Fruit fly (Drosophila melanogaster) whole organism, prepupa: ENCODE data around the gene tll.

Experiments used
- CG10631 ChIP-seq: fragments of 200-800 bp; sonication (Bioruptor generic); optimal IDR thresholded peaks from 2 replicates; lab custom pipeline; 2016; ENCODE audit warnings: missing biosample characterization, missing genetic modification characterization
- CG10669 ChIP-seq: fragments of 200-800 bp; sonication (Bioruptor generic); optimal IDR thresholded peaks from 3 replicates; lab custom pipeline; 2018; ENCODE audit warnings: missing biosample characterization, mild to moderate bottlenecking, missing genetic modification characterization, moderate library complexity
- CG11294 ChIP-seq: fragments of 200-800 bp; sonication (Bioruptor generic); IDR thresholded peaks from 2 replicates; pipeline ENCODE4 v1.3.6; 2022; ENCODE audit warnings: missing biosample characterization, missing genetic modification characterization
- CG11902 ChIP-seq: fragments of 200-800 bp; sonication (Bioruptor generic); optimal IDR thresholded peaks from 3 replicates; lab custom pipeline; 2016; ENCODE audit warnings: missing biosample characterization, missing genetic modification characterization
- CG1621 ChIP-seq: fragments of 200-800 bp; sonication (Bioruptor generic); optimal IDR thresholded peaks from 3 replicates; lab custom pipeline; 2018; ENCODE audit warnings: missing biosample characterization, mild to moderate bottlenecking, missing genetic modification characterization
- CG16779 ChIP-seq: fragments of 200-800 bp; sonication (Bioruptor generic); optimal IDR thresholded peaks from 3 replicates; lab custom pipeline; 2017; ENCODE audit warnings: missing biosample characterization, mild to moderate bottlenecking, missing genetic modification characterization
- CG3032 ChIP-seq: fragments of 200-800 bp; optimal IDR thresholded peaks from 2 replicates; lab custom pipeline; 2019; ENCODE audit warnings: missing biosample characterization, mild to moderate bottlenecking, missing genetic modification characterization, moderate library complexity
- CG32006 ChIP-seq: fragments of 200-800 bp; sonication (Bioruptor generic); optimal IDR thresholded peaks from 3 replicates; lab custom pipeline; 2017; ENCODE audit warnings: missing biosample characterization, mild to moderate bottlenecking, missing genetic modification characterization
- CG34406 ChIP-seq: fragments of 200-800 bp; sonication (Bioruptor generic); optimal IDR thresholded peaks from 3 replicates; lab custom pipeline; 2016; ENCODE audit warnings: missing biosample characterization, missing genetic modification characterization
- CG6276 ChIP-seq: fragments of 200-800 bp; sonication (Bioruptor generic); optimal IDR thresholded peaks from 2 replicates; lab custom pipeline; 2017; ENCODE audit warnings: missing biosample characterization, mild to moderate bottlenecking, missing genetic modification characterization
- CG6792 ChIP-seq: fragments of 200-800 bp; sonication (Bioruptor generic); optimal IDR thresholded peaks from 3 replicates; lab custom pipeline; 2016; ENCODE audit warnings: missing biosample characterization, missing genetic modification characterization
- CG6808 ChIP-seq: fragments of 200-800 bp; sonication (Bioruptor generic); optimal IDR thresholded peaks from 3 replicates; lab custom pipeline; 2017; ENCODE audit warnings: missing biosample characterization, missing genetic modification characterization, mild to moderate bottlenecking, moderate library complexity, missing genetic modification reagents
- CG6854 ChIP-seq: fragments of 200-800 bp; sonication (Bioruptor generic); optimal IDR thresholded peaks from 2 replicates; lab custom pipeline; 2017; ENCODE audit warnings: missing biosample characterization, mild to moderate bottlenecking, missing genetic modification characterization
- CG7368 ChIP-seq: fragments of 200-800 bp; sonication (Bioruptor generic); optimal IDR thresholded peaks from 3 replicates; lab custom pipeline; 2016; ENCODE audit warnings: missing biosample characterization, missing genetic modification characterization
- CG8119 ChIP-seq: fragments of 200-800 bp; sonication (Bioruptor generic); IDR thresholded peaks from 3 replicates; pipeline ENCODE4 v1.3.6; 2022; ENCODE audit warnings: missing biosample characterization, missing genetic modification characterization
- CG8319 ChIP-seq: fragments of 200-800 bp; sonication (Bioruptor generic); optimal IDR thresholded peaks from 3 replicates; lab custom pipeline; 2016; ENCODE audit warnings: missing biosample characterization, missing genetic modification characterization
- CG8632 ChIP-seq: fragments of 200-800 bp; sonication (Bioruptor generic); optimal IDR thresholded peaks from 3 replicates; lab custom pipeline; 2016; ENCODE audit warnings: missing biosample characterization, missing genetic modification characterization
- Eip75B ChIP-seq: fragments of 200-800 bp; sonication (Bioruptor generic); optimal IDR thresholded peaks from 3 replicates; lab custom pipeline; 2016; ENCODE audit warnings: missing biosample characterization, missing genetic modification characterization
- Ets21C ChIP-seq: fragments of 200-800 bp; sonication (Bioruptor generic); optimal IDR thresholded peaks from 3 replicates; lab custom pipeline; 2016; ENCODE audit warnings: missing biosample characterization, missing genetic modification characterization
- Hr38 ChIP-seq: sonication (Bioruptor generic); optimal IDR thresholded peaks from 2 replicates; lab custom pipeline; 2016; ENCODE audit warnings: missing biosample characterization, missing genetic modification characterization
- Hr39 ChIP-seq: fragments of 200-800 bp; sonication (Bioruptor generic); optimal IDR thresholded peaks from 2 replicates; lab custom pipeline; 2016; ENCODE audit warnings: missing biosample characterization, missing genetic modification characterization
- Lpt ChIP-seq: fragments of 200-800 bp; sonication (Bioruptor generic); optimal IDR thresholded peaks from 3 replicates; lab custom pipeline; 2016; ENCODE audit warnings: missing biosample characterization, missing genetic modification characterization
- Met ChIP-seq: fragments of 200-800 bp; sonication (Bioruptor generic); optimal IDR thresholded peaks from 3 replicates; lab custom pipeline; 2016; ENCODE audit warnings: missing biosample characterization, missing genetic modification characterization
- Smox ChIP-seq: fragments of 200-800 bp; sonication (Bioruptor generic); optimal IDR thresholded peaks from 3 replicates; lab custom pipeline; 2016; ENCODE audit warnings: missing biosample characterization, missing genetic modification characterization
- Sox102F ChIP-seq: fragments of 200-800 bp; sonication (Bioruptor generic); optimal IDR thresholded peaks from 2 replicates; lab custom pipeline; 2016; ENCODE audit warnings: missing biosample characterization, mild to moderate bottlenecking, missing genetic modification characterization
- Sox14 ChIP-seq: fragments of 200-800 bp; sonication (Bioruptor generic); optimal IDR thresholded peaks from 3 replicates; lab custom pipeline; 2016; ENCODE audit warnings: missing biosample characterization, missing genetic modification characterization
- Sox15 ChIP-seq: fragments of 200-800 bp; sonication (Bioruptor generic); optimal IDR thresholded peaks from 3 replicates; lab custom pipeline; 2016; ENCODE audit warnings: missing biosample characterization, missing genetic modification characterization
- achi ChIP-seq: fragments of 200-800 bp; sonication (Bioruptor generic); optimal IDR thresholded peaks from 3 replicates; lab custom pipeline; 2016; ENCODE audit warnings: missing biosample characterization, missing genetic modification characterization
- acj6 ChIP-seq: fragments of 200-800 bp; sonication (Bioruptor generic); optimal IDR thresholded peaks from 3 replicates; lab custom pipeline; 2016; ENCODE audit warnings: missing biosample characterization, missing genetic modification characterization
- cyc ChIP-seq: fragments of 200-800 bp; sonication (Bioruptor generic); optimal IDR thresholded peaks from 3 replicates; lab custom pipeline; 2016; ENCODE audit warnings: missing biosample characterization, missing genetic modification characterization
- dac ChIP-seq: fragments of 200-800 bp; sonication (Bioruptor generic); optimal IDR thresholded peaks from 2 replicates; lab custom pipeline; 2017; ENCODE audit warnings: missing biosample characterization, mild to moderate bottlenecking, missing genetic modification characterization
- dsx ChIP-seq: fragments of 200-800 bp; optimal IDR thresholded peaks from 3 replicates; lab custom pipeline; 2019; ENCODE audit warnings: missing biosample characterization, mild to moderate bottlenecking, missing genetic modification characterization, moderate library complexity; ENCODE audit not compliant: poor library complexity, severe bottlenecking
- eg ChIP-seq: fragments of 200-800 bp; sonication (Bioruptor generic); IDR thresholded peaks from 3 replicates; pipeline ENCODE4 v1.3.6; 2022; ENCODE audit warnings: missing biosample characterization, missing genetic modification characterization
- esn ChIP-seq: fragments of 200-800 bp; sonication (Bioruptor generic); optimal IDR thresholded peaks from 2 replicates; lab custom pipeline; 2016; ENCODE audit warnings: missing biosample characterization, mild to moderate bottlenecking, missing genetic modification characterization, moderate library complexity
- fd59A ChIP-seq: fragments of 200-800 bp; sonication (Bioruptor generic); optimal IDR thresholded peaks from 2 replicates; lab custom pipeline; 2017; ENCODE audit warnings: missing biosample characterization, mild to moderate bottlenecking, missing genetic modification characterization, missing genetic modification reagents
- fkh ChIP-seq: fragments of 200-800 bp; sonication (Bioruptor generic); optimal IDR thresholded peaks from 3 replicates; lab custom pipeline; 2017; ENCODE audit warnings: missing biosample characterization, mild to moderate bottlenecking, missing genetic modification characterization, moderate library complexity
- net ChIP-seq: fragments of 200-800 bp; sonication (Bioruptor generic); optimal IDR thresholded peaks from 3 replicates; lab custom pipeline; 2016; ENCODE audit warnings: missing biosample characterization, missing genetic modification characterization
- pdm3 ChIP-seq: fragments of 200-800 bp; sonication (Bioruptor generic); optimal IDR thresholded peaks from 3 replicates; lab custom pipeline; 2016; ENCODE audit warnings: missing biosample characterization, missing genetic modification characterization
- salr ChIP-seq, 2 experiments: fragments of 200-800 bp; sonication (Bioruptor generic); optimal IDR thresholded peaks; 3 replicates each; lab custom pipeline; 2016 to 2018; ENCODE audit warnings: missing biosample characterization in 2 of 2, missing genetic modification characterization in 2 of 2, mild to moderate bottlenecking in 1 of 2
- ss ChIP-seq, 2 experiments: fragments of 200-800 bp; sonication (Bioruptor generic); optimal IDR thresholded peaks; 2 replicates in 1 of 2; 3 replicates in 1 of 2; lab custom pipeline; 2017 to 2018; ENCODE audit warnings: mild to moderate bottlenecking in 2 of 2, missing biosample characterization in 2 of 2, missing genetic modification characterization in 2 of 2, moderate library complexity in 1 of 2
- svp ChIP-seq: fragments of 200-800 bp; sonication (Bioruptor generic); peaks from one replicate; lab custom pipeline; 2016; ENCODE audit warnings: missing biosample characterization, missing genetic modification characterization

tll gene

DNA sequence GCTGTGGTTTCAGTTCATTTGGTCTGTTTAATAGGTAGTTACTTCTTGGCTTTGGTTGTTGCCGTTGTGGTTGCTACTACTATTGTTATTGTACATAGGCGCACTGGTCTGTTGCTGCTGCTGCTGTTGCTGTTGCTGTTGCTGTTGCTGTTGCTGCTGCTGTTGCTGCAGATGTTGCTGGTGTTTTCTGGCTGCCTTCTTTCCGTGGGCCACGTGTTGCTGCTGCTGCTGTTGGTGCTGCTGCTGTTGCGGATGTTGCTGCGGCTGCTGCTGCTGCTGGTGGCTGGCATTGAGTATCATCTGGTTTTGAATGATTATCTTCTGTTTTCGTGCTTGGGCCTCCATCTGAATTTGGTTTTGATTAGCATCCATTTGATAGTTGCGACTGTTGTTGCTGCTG is 26.0 kb downstream of the tll start:
- TF ChIP-seq Eip75B (no peak), CG1621 (no peak), fkh (GFP tag; lab: Kevin White, UChicago) (no peak), dsx (GFP tag; lab: Kevin White, UChicago) (no peak), CG32006 (GFP tag; lab: Kevin White, UChicago) (no peak), CG6808 (GFP tag; lab: Kevin White, UChicago) (no peak), Sox15 (no peak), CG6854 (GFP tag; lab: Kevin White, UChicago) (no peak), CG3032 (tag; lab: Kevin White, UChicago) (no peak), Sox102F (no peak), CG34406 (GFP tag; lab: Kevin White, UChicago) (no peak), Lpt (GFP tag; lab: Kevin White, UChicago) (no peak), CG8632 (GFP tag; lab: Kevin White, UChicago) (no peak), Hr38 (GFP tag; lab: Kevin White, UChicago) (no peak)

DNA sequence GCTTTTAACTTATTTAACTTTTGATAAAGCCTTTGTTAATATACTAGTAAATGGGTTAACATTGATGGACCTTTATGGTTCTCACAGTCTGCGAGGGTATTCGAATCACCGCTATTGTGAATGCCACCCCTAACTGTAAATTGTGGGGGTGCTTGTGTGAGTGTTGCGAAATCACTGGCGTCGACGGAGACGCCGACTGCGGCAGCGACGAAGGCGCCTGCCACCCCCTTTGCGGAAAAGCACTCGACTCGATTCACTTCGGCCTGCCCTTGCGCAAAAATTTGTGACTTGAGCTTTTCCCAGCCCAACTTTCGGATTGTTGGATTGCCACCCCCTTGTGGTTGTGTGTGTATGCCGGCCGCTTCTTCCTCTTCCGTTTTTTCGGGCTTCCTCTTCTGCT is 27.9 kb downstream of the tll start:
- TF ChIP-seq CG10631 (no peak), Sox14 (no peak), Hr39 (GFP tag; lab: Kevin White, UChicago) (no peak), net (GFP tag; lab: Kevin White, UChicago) (no peak), fd59A (GFP tag; lab: Kevin White, UChicago) (no peak)
- TF ChIP-seq, all 60 proteins: peak for 0

DNA sequence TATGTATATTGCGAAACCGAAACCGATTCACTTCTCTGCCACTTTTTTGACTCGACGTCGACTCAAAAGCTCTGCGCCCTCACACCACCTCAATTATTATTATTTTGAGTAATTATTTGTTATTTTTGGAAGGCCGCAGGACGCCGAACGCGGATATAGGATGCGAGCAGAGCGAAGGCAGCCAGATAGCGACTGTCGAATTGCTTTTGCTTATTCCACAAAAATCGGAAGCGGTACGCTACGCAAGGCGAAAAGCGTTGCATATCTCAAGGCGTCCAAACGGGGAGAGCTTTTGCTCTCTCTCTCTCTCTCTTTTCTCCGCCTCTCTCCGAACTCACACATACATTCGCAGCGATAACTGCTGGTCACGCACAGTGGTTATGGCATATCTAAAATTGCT is 28.8 kb downstream of the tll start, which contains the start of gene CG12071:
Gene CG12071, minus strand, starts transcription at position 134 of the 400 bp plus-strand sequence.
- TF ChIP-seq Met (no peak), Lpt (GFP tag; lab: Kevin White, UChicago) (no peak), CG6792 (GFP tag; lab: Kevin White, UChicago) (no peak), cyc (GFP tag; lab: Kevin White, UChicago) (no peak), Ets21C (no peak), CG11294 (no peak), CG8319 (GFP tag; lab: Kevin White, UChicago) (no peak), CG16779 (tag; lab: Kevin White, UChicago) (no peak), CG1621 (no peak), Smox (GFP tag; lab: Kevin White, UChicago) (no peak), CG7368 (GFP tag; lab: Kevin White, UChicago) (no peak), svp (GFP tag; lab: Kevin White, UChicago) (no peak), achi (GFP tag; lab: Kevin White, UChicago) (no peak)

DNA sequence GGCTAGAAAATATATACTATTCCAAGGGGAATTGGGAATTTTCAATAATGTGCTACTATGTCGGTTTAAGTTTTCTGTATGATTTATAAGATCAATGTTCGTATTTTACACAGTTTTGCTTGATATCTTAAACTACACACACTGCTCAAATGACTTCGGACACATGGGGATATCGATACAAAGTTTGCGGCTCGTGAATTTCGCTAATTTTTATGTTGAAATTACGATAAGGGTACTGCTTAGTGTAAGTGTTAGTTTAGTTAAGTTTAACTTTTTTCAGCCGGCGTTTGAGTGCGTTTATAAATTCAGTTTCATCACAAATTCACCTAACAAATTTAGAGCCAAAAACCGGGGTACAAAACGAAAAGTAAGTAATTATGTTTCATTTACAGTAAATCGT is 31.3 kb downstream of the tll start, which contains the start of gene CG15547:
Gene CG15547, minus strand, starts transcription at position 101 of the 400 bp plus-strand sequence.
- TF ChIP-seq Smox (GFP tag; lab: Kevin White, UChicago) (no peak), ss (GFP tag; optimal IDR thresholded peaks at IDR 0.05; lab: Kevin White, UChicago) (no peak), Sox15 (no peak), cyc (GFP tag; lab: Kevin White, UChicago) (no peak), eg (GFP tag; lab: Robert Waterston, UW) (no peak), esn (no peak), pdm3 (GFP tag; lab: Kevin White, UChicago) (no peak), salr (GFP tag; optimal IDR thresholded peaks at IDR 0.05; lab: Kevin White, UChicago) (no peak), acj6 (GFP tag; lab: Kevin White, UChicago) (no peak), CG8319 (GFP tag; lab: Kevin White, UChicago) (no peak), CG34406 (GFP tag; lab: Kevin White, UChicago) (no peak), CG10631 (no peak), CG6276 (GFP tag; lab: Kevin White, UChicago) (no peak), Eip75B (no peak), CG3032 (tag; lab: Kevin White, UChicago) (no peak), CG32006 (GFP tag; lab: Kevin White, UChicago) (no peak), CG8119 (GFP tag; lab: Robert Waterston, UW) (no peak), CG10669 (GFP tag; lab: Kevin White, UChicago) (no peak), dac (GFP tag; lab: Kevin White, UChicago) (no peak), CG11902 (no peak)
- TF ChIP-seq, all 60 proteins: peak for 0
